Fruit fly (Drosophila melanogaster) whole organism, prepupa: ENCODE results near the gene CG42394.

Experiments used
- Blimp-1 ChIP-seq: fragments of 200-800 bp; sonication (Bioruptor generic); optimal IDR thresholded peaks from 3 replicates; lab custom pipeline; 2017; ENCODE audit warnings: missing biosample characterization, missing genetic modification characterization, mild to moderate bottlenecking, moderate library complexity, missing genetic modification reagents
- CG10631 ChIP-seq: fragments of 200-800 bp; sonication (Bioruptor generic); optimal IDR thresholded peaks from 2 replicates; lab custom pipeline; 2016; ENCODE audit warnings: missing biosample characterization, missing genetic modification characterization
- CG10669 ChIP-seq: fragments of 200-800 bp; sonication (Bioruptor generic); optimal IDR thresholded peaks from 3 replicates; lab custom pipeline; 2018; ENCODE audit warnings: missing biosample characterization, mild to moderate bottlenecking, missing genetic modification characterization, moderate library complexity
- CG11294 ChIP-seq: fragments of 200-800 bp; sonication (Bioruptor generic); IDR thresholded peaks from 2 replicates; pipeline ENCODE4 v1.3.6; 2022; ENCODE audit warnings: missing biosample characterization, missing genetic modification characterization
- CG11762 ChIP-seq: fragments of 200-800 bp; sonication (Bioruptor generic); optimal IDR thresholded peaks from 3 replicates; lab custom pipeline; 2016; ENCODE audit warnings: missing biosample characterization, missing genetic modification characterization; ENCODE audit not compliant: insufficient read depth
- CG11902 ChIP-seq: fragments of 200-800 bp; sonication (Bioruptor generic); optimal IDR thresholded peaks from 3 replicates; lab custom pipeline; 2016; ENCODE audit warnings: missing biosample characterization, missing genetic modification characterization
- CG15336 ChIP-seq: fragments of 200-800 bp; sonication (Bioruptor generic); IDR thresholded peaks from 2 replicates; pipeline ENCODE4 v1.3.6; 2022; ENCODE audit warnings: missing biosample characterization, missing genetic modification characterization
- CG1621 ChIP-seq: fragments of 200-800 bp; sonication (Bioruptor generic); optimal IDR thresholded peaks from 3 replicates; lab custom pipeline; 2018; ENCODE audit warnings: missing biosample characterization, mild to moderate bottlenecking, missing genetic modification characterization
- CG3032 ChIP-seq: fragments of 200-800 bp; optimal IDR thresholded peaks from 2 replicates; lab custom pipeline; 2019; ENCODE audit warnings: missing biosample characterization, mild to moderate bottlenecking, missing genetic modification characterization, moderate library complexity
- CG31627 ChIP-seq: fragments of 200-800 bp; sonication (Bioruptor generic); optimal IDR thresholded peaks from 3 replicates; lab custom pipeline; 2016; ENCODE audit warnings: missing biosample characterization, missing genetic modification characterization
- CG34406 ChIP-seq: fragments of 200-800 bp; sonication (Bioruptor generic); optimal IDR thresholded peaks from 3 replicates; lab custom pipeline; 2016; ENCODE audit warnings: missing biosample characterization, missing genetic modification characterization
- CG3919 ChIP-seq: fragments of 200-800 bp; sonication (Bioruptor generic); optimal IDR thresholded peaks from 3 replicates; lab custom pipeline; 2016; ENCODE audit warnings: missing biosample characterization, missing genetic modification characterization
- CG4318 ChIP-seq: fragments of 200-800 bp; sonication (Bioruptor generic); optimal IDR thresholded peaks from 3 replicates; lab custom pipeline; 2017; ENCODE audit warnings: missing biosample characterization, mild to moderate bottlenecking, missing genetic modification characterization
- CG6163 ChIP-seq: fragments of 200-800 bp; sonication (Bioruptor generic); IDR thresholded peaks from 3 replicates; pipeline ENCODE4 v1.3.6; 2022; ENCODE audit warnings: missing biosample characterization, missing genetic modification characterization
- CG6792 ChIP-seq: fragments of 200-800 bp; sonication (Bioruptor generic); optimal IDR thresholded peaks from 3 replicates; lab custom pipeline; 2016; ENCODE audit warnings: missing biosample characterization, missing genetic modification characterization
- CG6808 ChIP-seq: fragments of 200-800 bp; sonication (Bioruptor generic); optimal IDR thresholded peaks from 3 replicates; lab custom pipeline; 2017; ENCODE audit warnings: missing biosample characterization, missing genetic modification characterization, mild to moderate bottlenecking, moderate library complexity, missing genetic modification reagents
- CG6854 ChIP-seq: fragments of 200-800 bp; sonication (Bioruptor generic); optimal IDR thresholded peaks from 2 replicates; lab custom pipeline; 2017; ENCODE audit warnings: missing biosample characterization, mild to moderate bottlenecking, missing genetic modification characterization
- CG7368 ChIP-seq: fragments of 200-800 bp; sonication (Bioruptor generic); optimal IDR thresholded peaks from 3 replicates; lab custom pipeline; 2016; ENCODE audit warnings: missing biosample characterization, missing genetic modification characterization
- CG8632 ChIP-seq: fragments of 200-800 bp; sonication (Bioruptor generic); optimal IDR thresholded peaks from 3 replicates; lab custom pipeline; 2016; ENCODE audit warnings: missing biosample characterization, missing genetic modification characterization
- CG9139 ChIP-seq: fragments of 200-800 bp; sonication (Bioruptor generic); optimal IDR thresholded peaks from 3 replicates; lab custom pipeline; 2017; ENCODE audit warnings: missing biosample characterization, mild to moderate bottlenecking, missing genetic modification characterization
- Eip75B ChIP-seq: fragments of 200-800 bp; sonication (Bioruptor generic); optimal IDR thresholded peaks from 3 replicates; lab custom pipeline; 2016; ENCODE audit warnings: missing biosample characterization, missing genetic modification characterization
- Ets21C ChIP-seq: fragments of 200-800 bp; sonication (Bioruptor generic); optimal IDR thresholded peaks from 3 replicates; lab custom pipeline; 2016; ENCODE audit warnings: missing biosample characterization, missing genetic modification characterization
- Ets96B ChIP-seq: fragments of 200-800 bp; optimal IDR thresholded peaks from 2 replicates; lab custom pipeline; 2019; ENCODE audit warnings: missing biosample characterization, mild to moderate bottlenecking, missing genetic modification characterization, moderate library complexity
- Gug ChIP-seq: fragments of 200-800 bp; sonication (Bioruptor generic); IDR thresholded peaks from 2 replicates; pipeline ENCODE4 v1.3.6; 2022; ENCODE audit warnings: missing biosample characterization, missing genetic modification characterization
- Hr4 ChIP-seq: fragments of 200-800 bp; sonication (Bioruptor generic); optimal IDR thresholded peaks from 3 replicates; lab custom pipeline; 2016; ENCODE audit warnings: missing biosample characterization, missing genetic modification characterization
- OdsH ChIP-seq: fragments of 200-800 bp; sonication (Bioruptor generic); optimal IDR thresholded peaks from 3 replicates; lab custom pipeline; 2016; ENCODE audit warnings: missing biosample characterization, missing genetic modification characterization
- Smox ChIP-seq: fragments of 200-800 bp; sonication (Bioruptor generic); optimal IDR thresholded peaks from 3 replicates; lab custom pipeline; 2016; ENCODE audit warnings: missing biosample characterization, missing genetic modification characterization
- Sox102F ChIP-seq: fragments of 200-800 bp; sonication (Bioruptor generic); optimal IDR thresholded peaks from 2 replicates; lab custom pipeline; 2016; ENCODE audit warnings: missing biosample characterization, mild to moderate bottlenecking, missing genetic modification characterization
- Sox14 ChIP-seq: fragments of 200-800 bp; sonication (Bioruptor generic); optimal IDR thresholded peaks from 3 replicates; lab custom pipeline; 2016; ENCODE audit warnings: missing biosample characterization, missing genetic modification characterization
- Sox15 ChIP-seq: fragments of 200-800 bp; sonication (Bioruptor generic); optimal IDR thresholded peaks from 3 replicates; lab custom pipeline; 2016; ENCODE audit warnings: missing biosample characterization, missing genetic modification characterization
- achi ChIP-seq: fragments of 200-800 bp; sonication (Bioruptor generic); optimal IDR thresholded peaks from 3 replicates; lab custom pipeline; 2016; ENCODE audit warnings: missing biosample characterization, missing genetic modification characterization
- dac ChIP-seq: fragments of 200-800 bp; sonication (Bioruptor generic); optimal IDR thresholded peaks from 2 replicates; lab custom pipeline; 2017; ENCODE audit warnings: missing biosample characterization, mild to moderate bottlenecking, missing genetic modification characterization
- dsx ChIP-seq: fragments of 200-800 bp; optimal IDR thresholded peaks from 3 replicates; lab custom pipeline; 2019; ENCODE audit warnings: missing biosample characterization, mild to moderate bottlenecking, missing genetic modification characterization, moderate library complexity; ENCODE audit not compliant: poor library complexity, severe bottlenecking
- eg ChIP-seq: fragments of 200-800 bp; sonication (Bioruptor generic); IDR thresholded peaks from 3 replicates; pipeline ENCODE4 v1.3.6; 2022; ENCODE audit warnings: missing biosample characterization, missing genetic modification characterization
- esn ChIP-seq: fragments of 200-800 bp; sonication (Bioruptor generic); optimal IDR thresholded peaks from 2 replicates; lab custom pipeline; 2016; ENCODE audit warnings: missing biosample characterization, mild to moderate bottlenecking, missing genetic modification characterization, moderate library complexity
- fd59A ChIP-seq: fragments of 200-800 bp; sonication (Bioruptor generic); optimal IDR thresholded peaks from 2 replicates; lab custom pipeline; 2017; ENCODE audit warnings: missing biosample characterization, mild to moderate bottlenecking, missing genetic modification characterization, missing genetic modification reagents
- fd85E ChIP-seq: fragments of 200-800 bp; sonication (Bioruptor generic); optimal IDR thresholded peaks from 3 replicates; lab custom pipeline; 2016; ENCODE audit warnings: missing biosample characterization, missing genetic modification characterization
- fkh ChIP-seq: fragments of 200-800 bp; sonication (Bioruptor generic); optimal IDR thresholded peaks from 3 replicates; lab custom pipeline; 2017; ENCODE audit warnings: missing biosample characterization, mild to moderate bottlenecking, missing genetic modification characterization, moderate library complexity
- lz ChIP-seq: fragments of 200-800 bp; sonication (Bioruptor generic); optimal IDR thresholded peaks from 3 replicates; lab custom pipeline; 2016; ENCODE audit warnings: missing biosample characterization, missing genetic modification characterization
- pdm3 ChIP-seq: fragments of 200-800 bp; sonication (Bioruptor generic); optimal IDR thresholded peaks from 3 replicates; lab custom pipeline; 2016; ENCODE audit warnings: missing biosample characterization, missing genetic modification characterization
- salr ChIP-seq, 2 experiments: fragments of 200-800 bp; sonication (Bioruptor generic); optimal IDR thresholded peaks; 3 replicates each; lab custom pipeline; 2016 to 2018; ENCODE audit warnings: missing biosample characterization in 2 of 2, missing genetic modification characterization in 2 of 2, mild to moderate bottlenecking in 1 of 2
- spab ChIP-seq: fragments of 200-800 bp; sonication (Bioruptor generic); optimal IDR thresholded peaks from 2 replicates; lab custom pipeline; 2017; ENCODE audit warnings: missing biosample characterization, mild to moderate bottlenecking, missing genetic modification characterization, missing genetic modification reagents
- svp ChIP-seq: fragments of 200-800 bp; sonication (Bioruptor generic); peaks from one replicate; lab custom pipeline; 2016; ENCODE audit warnings: missing biosample characterization, missing genetic modification characterization
- topi ChIP-seq: fragments of 200-800 bp; sonication (Bioruptor generic); optimal IDR thresholded peaks from 3 replicates; lab custom pipeline; 2016; ENCODE audit warnings: missing biosample characterization, missing genetic modification characterization
- vri ChIP-seq: fragments of 200-800 bp; sonication (Bioruptor generic); optimal IDR thresholded peaks from 3 replicates; lab custom pipeline; 2016; ENCODE audit warnings: missing biosample characterization, mild to moderate bottlenecking, missing genetic modification characterization

The CG42394 gene

dm6 chr3R:10834893-10835292 is 14.7 kb upstream of the CG42394 start (continued):
- TF ChIP-seq Smox (peak; percentile 92), Ets96B (tag; lab: Kevin White, UChicago) (peak; percentile 95), Gug (GFP tag; lab: Robert Waterston, UW) (peak; percentile 88), CG6854 (GFP tag; lab: Kevin White, UChicago) (peak; percentile 96), esn (peak; percentile 96), CG34406 (GFP tag; lab: Kevin White, UChicago) (peak; percentile 95), Ets21C (peak; percentile 86), CG10669 (peak; percentile 92), Sox102F (peak; percentile 95), fd59A (GFP tag; lab: Kevin White, UChicago) (peak; percentile 93), Eip75B (GFP tag; lab: Kevin White, UChicago) (peak; percentile 97), Hr4 (GFP tag; lab: Kevin White, UChicago) (peak; percentile 95), salr (GFP tag; optimal IDR thresholded peaks at IDR 0.05; lab: Kevin White, UChicago) (peak; percentile 88 to 93), CG11762 (peak; percentile 95), vri (GFP tag; lab: Kevin White, UChicago) (peak; percentile 94), CG10631 (GFP tag; lab: Kevin White, UChicago) (peak; percentile 95), spab (GFP tag; lab: Kevin White, UChicago) (peak; percentile 95), OdsH (GFP tag; lab: Kevin White, UChicago) (peak; percentile 97), CG11294 (GFP tag; lab: Robert Waterston, UW) (peak; percentile 89), lz (GFP tag; lab: Kevin White, UChicago) (peak; percentile 95), fd85E (GFP tag; lab: Kevin White, UChicago) (peak; percentile 89), Sox15 (GFP tag; lab: Kevin White, UChicago) (peak; percentile 90), CG11902 (peak; percentile 92), fkh (GFP tag; lab: Kevin White, UChicago) (no peak)

DNA sequence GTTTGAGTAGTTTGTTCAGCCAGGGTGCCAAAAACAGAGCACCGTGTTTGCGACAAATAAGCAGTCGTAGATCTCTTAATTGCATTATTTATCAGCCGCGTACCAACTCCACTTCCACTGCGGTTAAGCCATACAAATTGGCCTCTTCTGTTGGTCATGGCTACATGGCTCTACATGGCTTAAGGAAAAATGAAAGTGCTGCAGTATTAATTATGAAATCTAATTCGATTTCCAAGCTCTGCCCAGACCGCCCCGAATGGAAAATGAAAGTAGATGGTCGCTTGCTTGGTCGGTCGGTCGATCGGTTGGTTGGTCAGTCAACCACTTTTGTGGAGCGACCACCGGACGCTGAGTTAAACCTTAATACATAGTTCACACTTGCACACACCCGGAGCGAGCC is 12.7 kb upstream of the CG42394 start:
- no peak for TF ChIP-seq CG11762
- no peak for TF ChIP-seq salr (GFP tag; optimal IDR thresholded peaks at IDR 0.05; lab: Kevin White, UChicago)
- no peak for TF ChIP-seq Blimp-1 (GFP tag; lab: Kevin White, UChicago)
- no peak for TF ChIP-seq svp (GFP tag; lab: Kevin White, UChicago)
- TF ChIP-seq CG1621 (tag; lab: Kevin White, UChicago), result no peak
- no peak for TF ChIP-seq CG3032
- TF ChIP-seq lz (GFP tag; lab: Kevin White, UChicago), result no peak
- TF ChIP-seq fd85E (GFP tag; lab: Kevin White, UChicago), result no peak
- TF ChIP-seq CG15336 (GFP tag; lab: Robert Waterston, UW), result no peak
- TF ChIP-seq topi (GFP tag; lab: Kevin White, UChicago), result no peak
- TF ChIP-seq Ets96B (tag; lab: Kevin White, UChicago), result no peak
- TF ChIP-seq CG31627 (GFP tag; lab: Kevin White, UChicago), result no peak
- TF ChIP-seq achi (GFP tag; lab: Kevin White, UChicago), result no peak
- no peak for TF ChIP-seq Eip75B (GFP tag; lab: Kevin White, UChicago)
- no peak for TF ChIP-seq pdm3 (GFP tag; lab: Kevin White, UChicago)

dm6 chr3R:10842422-10842821 is 7.2 kb upstream of the CG42394 start:
- peak; percentile 24 for TF ChIP-seq CG3919
- TF ChIP-seq CG7368, result no peak
- TF ChIP-seq Ets21C, result no peak
- no peak for TF ChIP-seq spab (GFP tag; lab: Kevin White, UChicago)
- TF ChIP-seq Hr4 (GFP tag; lab: Kevin White, UChicago), result no peak
- TF ChIP-seq CG10631 (GFP tag; lab: Kevin White, UChicago), result peak; percentile 28
- TF ChIP-seq Eip75B (GFP tag; lab: Kevin White, UChicago), result no peak
- no peak for TF ChIP-seq CG4318 (GFP tag; lab: Kevin White, UChicago)
- TF ChIP-seq CG10669, result peak; percentile 30
- no peak for TF ChIP-seq CG31627 (GFP tag; lab: Kevin White, UChicago)
- peak; percentile 44 for TF ChIP-seq CG6808
- TF ChIP-seq CG6163 (GFP tag; lab: Robert Waterston, UW), result no peak
- no peak for TF ChIP-seq Smox
- TF ChIP-seq CG6792 (GFP tag; lab: Kevin White, UChicago), result no peak
- no peak for TF ChIP-seq CG34406 (GFP tag; lab: Kevin White, UChicago)
- no peak for TF ChIP-seq CG1621 (tag; lab: Kevin White, UChicago)
- no peak for TF ChIP-seq Sox102F
- TF ChIP-seq Gug (GFP tag; lab: Robert Waterston, UW), result no peak
- TF ChIP-seq vri (GFP tag; lab: Kevin White, UChicago), result no peak
- no peak for TF ChIP-seq dac
- TF ChIP-seq Sox14 (GFP tag; lab: Kevin White, UChicago), result no peak
- TF ChIP-seq CG11902, result no peak
- no peak for TF ChIP-seq Blimp-1 (GFP tag; lab: Kevin White, UChicago)
- TF ChIP-seq CG9139, result no peak
- no peak for TF ChIP-seq svp (GFP tag; lab: Kevin White, UChicago)
- no peak for TF ChIP-seq eg (GFP tag; lab: Robert Waterston, UW)
- TF ChIP-seq dsx (GFP tag; lab: Kevin White, UChicago), result peak; percentile 61
- TF ChIP-seq CG8632 (GFP tag; lab: Kevin White, UChicago), result no peak
- no peak for TF ChIP-seq topi (GFP tag; lab: Kevin White, UChicago)
